Fruit fly (Drosophila melanogaster) whole organism, wandering third instar larva: Measurements from ENCODE around the gene shv.
A peak's percentile ranks its signal among the peaks of the same experiment; 100 is the strongest.

Experiments
- Abd-B ChIP-seq: fragments of >200 bp; optimal IDR thresholded peaks from 2 replicates; lab custom pipeline; 2017; ENCODE audit warnings: missing biosample characterization, missing genetic modification characterization
- CG32264 ChIP-seq: fragments of 200-800 bp; sonication (Bioruptor generic); optimal IDR thresholded peaks from 2 replicates; lab custom pipeline; 2016; ENCODE audit warnings: missing biosample characterization, missing genetic modification characterization
- CG9705 ChIP-seq: fragments of 200-800 bp; sonication (Bioruptor generic); optimal IDR thresholded peaks from 2 replicates; lab custom pipeline; 2018; ENCODE audit warnings: missing biosample characterization, mild to moderate bottlenecking, missing genetic modification characterization
- CrebA ChIP-seq: fragments of 200-800 bp; sonication (Bioruptor generic); optimal IDR thresholded peaks from 2 replicates; lab custom pipeline; 2016; ENCODE audit warnings: missing biosample characterization, mild to moderate bottlenecking, missing genetic modification characterization, borderline replicate concordance
- Dfd ChIP-seq: fragments of >200 bp; optimal IDR thresholded peaks from 2 replicates; lab custom pipeline; 2017; ENCODE audit warnings: missing biosample characterization, missing genetic modification characterization
- HLH106 ChIP-seq: fragments of 200-800 bp; optimal IDR thresholded peaks from 3 replicates; lab custom pipeline; 2019; ENCODE audit warnings: missing biosample characterization, mild to moderate bottlenecking, missing genetic modification characterization, moderate library complexity
- Hnf4 ChIP-seq: fragments of 200-800 bp; sonication (Bioruptor generic); optimal IDR thresholded peaks from 2 replicates; lab custom pipeline; 2016; ENCODE audit warnings: missing biosample characterization, mild to moderate bottlenecking, missing genetic modification characterization
- Hr78 ChIP-seq: fragments of >200 bp; optimal IDR thresholded peaks from 2 replicates; lab custom pipeline; 2017; ENCODE audit warnings: missing biosample characterization, missing genetic modification characterization
- Hr83 ChIP-seq: fragments of 200-300 bp; sonication (Bioruptor generic); optimal IDR thresholded peaks from 2 replicates; lab custom pipeline; 2016; ENCODE audit warnings: missing biosample characterization, mild to moderate bottlenecking, missing genetic modification characterization, moderate library complexity; ENCODE audit not compliant: poor library complexity, severe bottlenecking
- Mio ChIP-seq: sonication (Bioruptor generic); optimal IDR thresholded peaks from 2 replicates; lab custom pipeline; 2016; ENCODE audit warnings: missing biosample characterization, missing genetic modification characterization
- Myc ChIP-seq: fragments of >200 bp; optimal IDR thresholded peaks from 2 replicates; lab custom pipeline; 2017
- N ChIP-seq: fragments of >200 bp; optimal IDR thresholded peaks from 2 replicates; lab custom pipeline; 2018; ENCODE audit warnings: missing biosample characterization, missing external identifiers, missing genetic modification characterization
- OdsH ChIP-seq: fragments of 200-800 bp; sonication (Bioruptor generic); optimal IDR thresholded peaks from 2 replicates; lab custom pipeline; 2016; ENCODE audit warnings: missing biosample characterization, mild to moderate bottlenecking, missing genetic modification characterization
- Rel ChIP-seq, 2 experiments: fragments of 200-800 bp; sonication (Bioruptor generic) in 1 of 2; optimal IDR thresholded peaks; 2 replicates in 1 of 2; 3 replicates in 1 of 2; lab custom pipeline; 2016 to 2019; ENCODE audit warnings: mild to moderate bottlenecking in 2 of 2, missing biosample characterization in 2 of 2, missing genetic modification characterization in 2 of 2, moderate library complexity in 1 of 2
- Sp1 ChIP-seq: fragments of 200-800 bp; sonication (Bioruptor generic); optimal IDR thresholded peaks from 3 replicates; lab custom pipeline; 2019; ENCODE audit warnings: missing biosample characterization, mild to moderate bottlenecking, missing genetic modification characterization, moderate library complexity
- Vsx2 ChIP-seq: fragments of 200-300, 225-300 bp; sonication (Bioruptor generic); optimal IDR thresholded peaks from 2 replicates; lab custom pipeline; 2018; ENCODE audit warnings: missing biosample characterization, missing genetic modification characterization; ENCODE audit not compliant: partially characterized antibody
- br ChIP-seq: fragments of 200-800 bp; sonication (Bioruptor generic); optimal IDR thresholded peaks from 2 replicates; lab custom pipeline; 2016; ENCODE audit warnings: missing biosample characterization, missing genetic modification characterization
- brk ChIP-seq: fragments of 200-800 bp; sonication (Bioruptor generic); optimal IDR thresholded peaks from 2 replicates; lab custom pipeline; 2016; ENCODE audit warnings: missing biosample characterization, mild to moderate bottlenecking, missing genetic modification characterization
- dl ChIP-seq, 2 experiments: fragments of 175-275, 200-275 bp in 1 of 2; fragments of 200-275 bp in 1 of 2; sonication (Bioruptor generic); optimal IDR thresholded peaks; lab custom pipeline; 2018; ENCODE audit warnings: mild to moderate bottlenecking in 2 of 2, missing biosample characterization in 2 of 2, missing genetic modification characterization in 2 of 2, moderate library complexity in 2 of 2; ENCODE audit not compliant: partially characterized antibody in 2 of 2, insufficient read depth in 1 of 2
- dsf ChIP-seq: sonication (Bioruptor generic); optimal IDR thresholded peaks from 2 replicates; lab custom pipeline; 2016; ENCODE audit warnings: missing biosample characterization, missing genetic modification characterization, borderline replicate concordance
- ey ChIP-seq: fragments of 200-800 bp; sonication (Bioruptor generic); optimal IDR thresholded peaks from 2 replicates; lab custom pipeline; 2016; ENCODE audit warnings: missing biosample characterization, missing genetic modification characterization
- foxo ChIP-seq, 2 experiments: fragments of 200-800 bp; sonication (Bioruptor generic); optimal IDR thresholded peaks; 2 replicates in 1 of 2; 3 replicates in 1 of 2; lab custom pipeline; 2016 to 2017; ENCODE audit warnings: missing biosample characterization in 2 of 2, missing genetic modification characterization in 2 of 2
- fru ChIP-seq: fragments of 200-800 bp; sonication (Bioruptor generic); optimal IDR thresholded peaks from 3 replicates; lab custom pipeline; 2016; ENCODE audit warnings: missing biosample characterization, mild to moderate bottlenecking, missing genetic modification characterization
- h ChIP-seq: fragments of 200-800 bp; sonication (Bioruptor generic); optimal IDR thresholded peaks from 3 replicates; lab custom pipeline; 2016; ENCODE audit warnings: missing biosample characterization, mild to moderate bottlenecking, missing genetic modification characterization
- lola ChIP-seq: fragments of >200 bp; optimal IDR thresholded peaks from 2 replicates; lab custom pipeline; 2017; ENCODE audit warnings: missing biosample characterization, missing genetic modification characterization
- pan ChIP-seq: fragments of >200 bp; optimal IDR thresholded peaks from 2 replicates; lab custom pipeline; 2017
- psq ChIP-seq: fragments of 200-800 bp; sonication (Bioruptor generic); optimal IDR thresholded peaks from 3 replicates; lab custom pipeline; 2017; ENCODE audit warnings: missing biosample characterization, mild to moderate bottlenecking, missing genetic modification characterization, moderate library complexity
- rgr ChIP-seq: fragments of 200-800 bp; sonication (Bioruptor generic); optimal IDR thresholded peaks from 3 replicates; lab custom pipeline; 2016; ENCODE audit warnings: missing biosample characterization, mild to moderate bottlenecking, missing genetic modification characterization
- sage ChIP-seq: fragments of 200-800 bp; sonication (Bioruptor generic); optimal IDR thresholded peaks from 2 replicates; lab custom pipeline; 2016; ENCODE audit warnings: missing biosample characterization, mild to moderate bottlenecking, missing genetic modification characterization
- sv ChIP-seq: fragments of 200-800 bp; sonication (Bioruptor generic); optimal IDR thresholded peaks from 3 replicates; lab custom pipeline; 2016; ENCODE audit warnings: missing biosample characterization, missing genetic modification characterization
- tai ChIP-seq: sonication (Bioruptor generic); optimal IDR thresholded peaks from 2 replicates; lab custom pipeline; 2016; ENCODE audit warnings: missing biosample characterization, missing genetic modification characterization
- woc ChIP-seq: sonication (Bioruptor generic); optimal IDR thresholded peaks from 2 replicates; lab custom pipeline; 2016; ENCODE audit warnings: missing biosample characterization, mild to moderate bottlenecking, missing genetic modification characterization

The shv gene

DNA sequence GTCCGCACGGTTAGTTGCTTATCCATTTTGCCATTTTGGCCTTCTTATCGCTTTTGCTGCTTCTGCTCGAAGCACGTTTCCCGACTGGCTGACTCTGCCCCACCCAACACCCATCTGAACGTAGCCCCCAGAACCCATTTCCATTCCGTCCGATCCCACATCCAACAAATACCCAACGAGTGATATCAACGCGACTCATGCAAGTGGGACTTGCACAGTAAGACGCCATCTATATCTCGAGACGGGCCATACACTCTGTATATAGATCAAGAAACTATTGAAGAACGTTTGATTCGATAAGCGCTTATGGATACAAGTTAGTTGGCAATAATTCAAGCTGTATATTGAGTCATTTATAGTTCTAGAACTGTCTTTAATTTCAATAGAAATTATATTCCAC is 39.3 kb downstream of the shv start:
- no peak for TF ChIP-seq brk (GFP tag; lab: Kevin White, UChicago)
- no peak for TF ChIP-seq lola (GFP tag; lab: Kevin White, UChicago)
- TF ChIP-seq woc (GFP tag; lab: Kevin White, UChicago) = no peak
- TF ChIP-seq br (GFP tag; lab: Kevin White, UChicago) = no peak

dm6 chr2L:493274-493673 is 40.4 kb downstream of the shv start:
- no peak for TF ChIP-seq woc (GFP tag; lab: Kevin White, UChicago)
- TF ChIP-seq h (GFP tag; lab: Kevin White, UChicago) = peak; percentile 61
- TF ChIP-seq Vsx2 (GFP tag; lab: Kevin White, UChicago) = no peak
- peak; percentile 41 for TF ChIP-seq br (GFP tag; lab: Kevin White, UChicago)
- TF ChIP-seq lola (GFP tag; lab: Kevin White, UChicago) = no peak
- no peak for TF ChIP-seq Abd-B
- TF ChIP-seq Sp1 = no peak
- peak; percentile 45 for TF ChIP-seq ey
- peak; percentile 58 for TF ChIP-seq rgr (GFP tag; lab: Kevin White, UChicago)
- TF ChIP-seq Hnf4 (GFP tag; lab: Kevin White, UChicago) = no peak
- TF ChIP-seq OdsH (GFP tag; lab: Kevin White, UChicago) = peak; percentile 23
- no peak for TF ChIP-seq Hr78
- TF ChIP-seq brk (GFP tag; lab: Kevin White, UChicago) = no peak
- TF ChIP-seq foxo (GFP tag; optimal IDR thresholded peaks at IDR 0.05; lab: Kevin White, UChicago) = peak in 1 of 2 experiments; percentile 58
- TF ChIP-seq psq = peak; percentile 8
- no peak for TF ChIP-seq dl (GFP tag; optimal IDR thresholded peaks at IDR 0.05; lab: Kevin White, UChicago; ENCODE audit: insufficient read depth in 1 of 2, partially characterized antibody in 2 of 2)
- no peak for TF ChIP-seq N (GFP tag; lab: Kevin White, UChicago)
- TF ChIP-seq sv (GFP tag; lab: Kevin White, UChicago) = no peak
- TF ChIP-seq fru = no peak
- TF ChIP-seq Myc (lab: Kevin White, UChicago) = no peak

DNA sequence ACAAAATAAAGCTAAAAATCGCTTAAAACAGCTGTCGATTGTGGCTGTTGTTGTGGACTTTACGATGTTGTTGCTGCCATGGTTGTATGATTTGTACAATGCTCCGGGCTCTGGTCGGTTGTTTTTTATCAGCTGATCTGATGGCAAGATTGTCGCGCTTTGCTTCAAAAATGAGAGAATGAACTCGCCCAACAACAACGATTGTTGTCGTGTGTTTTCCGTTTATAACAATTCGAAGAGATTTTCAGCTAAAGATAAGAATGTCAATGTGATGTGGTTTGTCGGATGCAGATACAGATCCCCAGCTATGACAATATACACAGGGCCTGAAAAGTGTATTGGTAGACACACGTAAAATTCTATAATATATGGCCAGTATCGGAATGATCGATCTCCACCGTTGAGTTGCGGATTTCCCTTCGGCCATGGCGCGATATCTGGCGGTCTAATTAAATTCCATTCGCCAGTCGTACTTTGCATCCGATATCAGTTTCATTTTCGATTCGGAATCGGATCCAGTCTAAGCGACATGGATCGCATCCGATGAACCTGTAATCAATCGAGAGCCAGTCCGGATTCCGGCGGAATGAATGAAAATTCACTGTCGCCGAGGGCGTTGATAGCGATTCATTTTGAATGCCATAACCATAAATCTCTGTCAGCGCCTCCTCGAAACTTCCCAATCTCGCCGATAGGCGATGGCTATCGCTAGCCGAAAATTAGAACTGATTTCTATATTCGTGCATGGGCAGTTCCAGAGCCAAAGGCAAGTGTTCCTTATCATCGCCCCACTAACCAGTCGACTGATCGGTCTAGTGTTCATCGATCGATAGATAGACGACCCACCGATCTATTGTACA is 42.7 kb downstream of the shv start:
- TF ChIP-seq ey (no peak), Rel (GFP tag; optimal IDR thresholded peaks at IDR 0.05; lab: Kevin White, UChicago) (no peak), Rel (tag; optimal IDR thresholded peaks at IDR 0.05; lab: Kevin White, UChicago) (peak; percentile 33)

- TF ChIP-seq br (GFP tag; lab: Kevin White, UChicago) = no peak
- TF ChIP-seq sage = no peak
- no peak for TF ChIP-seq Hnf4 (GFP tag; lab: Kevin White, UChicago)
- TF ChIP-seq Hr83 = no peak
- TF ChIP-seq brk (GFP tag; lab: Kevin White, UChicago) = no peak
- TF ChIP-seq pan (lab: Kevin White, UChicago) = no peak
- TF ChIP-seq OdsH (GFP tag; lab: Kevin White, UChicago) = no peak
- no peak for TF ChIP-seq Hr78
- TF ChIP-seq dsf (GFP tag; lab: Kevin White, UChicago) = no peak
- no peak for TF ChIP-seq h (GFP tag; lab: Kevin White, UChicago)
- no peak for TF ChIP-seq lola (GFP tag; lab: Kevin White, UChicago)
- no peak for TF ChIP-seq psq
- no peak for TF ChIP-seq Myc (lab: Kevin White, UChicago)
These were observed 43.5 kb downstream of the shv start for dm6 chr2L:496436-496835.

DNA sequence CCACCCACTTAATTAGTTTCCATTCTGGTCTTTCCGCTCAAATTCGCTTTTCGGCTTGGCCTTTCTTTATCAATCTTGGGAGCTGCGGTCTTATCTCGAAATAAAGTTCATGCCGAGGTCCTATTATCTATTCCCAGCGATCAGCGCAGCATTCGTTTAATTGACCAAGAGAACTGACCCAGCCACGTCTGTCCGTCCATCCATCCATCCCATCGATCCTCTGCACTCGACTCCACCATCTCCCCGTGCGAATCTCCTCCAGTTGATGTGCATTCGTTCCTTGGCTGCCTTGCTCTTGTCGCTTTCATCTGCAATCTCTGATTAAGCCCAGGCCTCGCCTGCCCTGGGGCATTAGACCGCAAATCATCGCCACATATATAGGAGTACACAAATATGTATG is 43.9 kb downstream of the shv start:
- TF ChIP-seq Dfd (GFP tag; lab: Kevin White, UChicago) (no peak), Abd-B (no peak), HLH106 (tag; lab: Kevin White, UChicago) (no peak), pan (lab: Kevin White, UChicago) (no peak), Mio (GFP tag; lab: Kevin White, UChicago) (no peak), CG9705 (no peak), tai (GFP tag; lab: Kevin White, UChicago) (no peak), Hr78 (no peak), Vsx2 (GFP tag; lab: Kevin White, UChicago) (no peak), CrebA (GFP tag; lab: Kevin White, UChicago) (no peak), br (GFP tag; lab: Kevin White, UChicago) (no peak), CG32264 (GFP tag; lab: Kevin White, UChicago) (no peak), Hnf4 (GFP tag; lab: Kevin White, UChicago) (no peak), ey (no peak), Myc (lab: Kevin White, UChicago) (no peak), h (GFP tag; lab: Kevin White, UChicago) (no peak)
